Fruit fly (Drosophila melanogaster) whole organism, embryonic: ENCODE results near the gene CG5445.

Experiments used
- ATbp ChIP-seq: fragments of 200-800 bp; sonication (Bioruptor generic); optimal IDR thresholded peaks from 2 replicates; lab custom pipeline; 2017; ENCODE audit warnings: missing biosample characterization, mild to moderate bottlenecking, missing genetic modification characterization, missing genetic modification reagents
- CG10431 ChIP-seq: fragments of 200-800 bp; sonication (Bioruptor generic); optimal IDR thresholded peaks from 3 replicates; lab custom pipeline; 2018; ENCODE audit warnings: missing biosample characterization, mild to moderate bottlenecking, missing genetic modification characterization
- CG10979 ChIP-seq: fragments of 200-800 bp; sonication (Bioruptor generic); optimal IDR thresholded peaks from 2 replicates; lab custom pipeline; 2018; ENCODE audit warnings: missing biosample characterization, mild to moderate bottlenecking, missing genetic modification characterization, moderate library complexity
- CG11398 ChIP-seq: fragments of 200-800 bp; sonication (Bioruptor generic); optimal IDR thresholded peaks from 2 replicates; lab custom pipeline; 2016; ENCODE audit warnings: missing biosample characterization, missing genetic modification characterization
- CG11504 ChIP-seq: fragments of 200-800 bp; sonication (Bioruptor generic); optimal IDR thresholded peaks from 3 replicates; lab custom pipeline; 2019; ENCODE audit warnings: missing biosample characterization, mild to moderate bottlenecking, missing genetic modification characterization, moderate library complexity
- CG12155 ChIP-seq: fragments of 200-800 bp; sonication (Bioruptor generic); optimal IDR thresholded peaks from 3 replicates; lab custom pipeline; 2016; ENCODE audit warnings: missing biosample characterization, missing genetic modification characterization
- CG12236 ChIP-seq: fragments of 200-800 bp; sonication (Bioruptor generic); optimal IDR thresholded peaks from 2 replicates; lab custom pipeline; 2016; ENCODE audit warnings: missing biosample characterization, missing genetic modification characterization
- CG1233 ChIP-seq: fragments of 200-800 bp; sonication (Bioruptor generic); optimal IDR thresholded peaks from 4 replicates; lab custom pipeline; 2018; ENCODE audit warnings: missing biosample characterization, mild to moderate bottlenecking, missing genetic modification characterization
- CG14050 ChIP-seq: fragments of 200-800 bp; sonication (Bioruptor generic); IDR thresholded peaks from 3 replicates; pipeline ENCODE4 v1.3.6; 2022; ENCODE audit warnings: missing biosample characterization, missing genetic modification characterization
- CG14710 ChIP-seq: fragments of 200-800 bp; sonication (Bioruptor generic); optimal IDR thresholded peaks from 3 replicates; lab custom pipeline; 2019; ENCODE audit warnings: missing biosample characterization, mild to moderate bottlenecking, missing genetic modification characterization, moderate library complexity
- CG17186 ChIP-seq: fragments of 200-800 bp; sonication (Bioruptor generic); optimal IDR thresholded peaks from 3 replicates; lab custom pipeline; 2017; ENCODE audit warnings: missing biosample characterization, missing genetic modification reagents, missing genetic modification characterization
- CG17361 ChIP-seq: fragments of 200-800 bp; sonication (Bioruptor generic); IDR thresholded peaks from 3 replicates; pipeline ENCODE4 v1.3.6; 2022; ENCODE audit warnings: missing biosample characterization, missing genetic modification characterization
- CG1792 ChIP-seq: fragments of 200-800 bp; sonication (Bioruptor generic); optimal IDR thresholded peaks from 2 replicates; lab custom pipeline; 2016; ENCODE audit warnings: missing biosample characterization, missing genetic modification characterization
- CG18476 ChIP-seq: fragments of 200-800 bp; sonication (Bioruptor generic); optimal IDR thresholded peaks from 2 replicates; lab custom pipeline; 2016; ENCODE audit warnings: missing biosample characterization, mild to moderate bottlenecking, missing genetic modification characterization
- CG2712 ChIP-seq: fragments of 200-800 bp; optimal IDR thresholded peaks from 3 replicates; lab custom pipeline; 2019; ENCODE audit warnings: missing biosample characterization, mild to moderate bottlenecking, missing genetic modification characterization, moderate library complexity
- CG3281 ChIP-seq: fragments of 200-800 bp; sonication (Bioruptor generic); optimal IDR thresholded peaks from 3 replicates; lab custom pipeline; 2017; ENCODE audit warnings: missing biosample characterization, mild to moderate bottlenecking, missing genetic modification characterization
- CG42726 ChIP-seq: fragments of 200-800 bp; sonication (Bioruptor generic); IDR thresholded peaks from 2 replicates; pipeline ENCODE4 v1.3.6; 2022; ENCODE audit warnings: missing biosample characterization, missing genetic modification characterization; ENCODE audit not compliant: partially characterized antibody
- CG4404 ChIP-seq: fragments of 200-800 bp; sonication (Bioruptor generic); IDR thresholded peaks from 2 replicates; pipeline ENCODE4 v1.3.6; 2022; ENCODE audit warnings: missing biosample characterization, missing genetic modification characterization
- CG6175 ChIP-seq: fragments of 200-800 bp; sonication (Bioruptor generic); IDR thresholded peaks from 3 replicates; pipeline ENCODE4 v1.3.6; 2022; ENCODE audit warnings: missing biosample characterization, missing genetic modification characterization
- CG8290 ChIP-seq, 3 experiments: fragments of 200-800 bp; sonication (Bioruptor generic); optimal IDR thresholded peaks; 2 replicates each; lab custom pipeline; 2016 to 2019; ENCODE audit warnings: missing biosample characterization in 3 of 3, missing genetic modification characterization in 3 of 3, mild to moderate bottlenecking in 2 of 3, moderate library complexity in 1 of 3
- CkIIα-i1 ChIP-seq: fragments of 200-800 bp; sonication (Bioruptor generic); IDR thresholded peaks from 2 replicates; pipeline ENCODE4 v1.3.6; 2022; ENCODE audit warnings: missing biosample characterization, missing genetic modification characterization
- D19A ChIP-seq: fragments of 200-800 bp; optimal IDR thresholded peaks from 3 replicates; lab custom pipeline; 2019; ENCODE audit warnings: missing biosample characterization, mild to moderate bottlenecking, missing genetic modification characterization, moderate library complexity
- D19B ChIP-seq: fragments of 200-800 bp; sonication (Bioruptor generic); optimal IDR thresholded peaks from 2 replicates; lab custom pipeline; 2017; ENCODE audit warnings: missing biosample characterization, mild to moderate bottlenecking, missing genetic modification characterization
- Dfd ChIP-seq, 2 experiments: fragments of >200 bp; optimal IDR thresholded peaks; 2 replicates each; lab custom pipeline; 2017; ENCODE audit warnings: missing biosample characterization in 2 of 2, missing genetic modification characterization in 2 of 2
- Ets65A ChIP-seq: fragments of 200-800 bp; sonication (Bioruptor generic); peaks from one replicate; lab custom pipeline; 2016; ENCODE audit warnings: missing biosample characterization, missing genetic modification characterization
- H2.0 ChIP-seq: fragments of 200-800 bp; sonication (Bioruptor generic); IDR thresholded peaks from 2 replicates; pipeline ENCODE4 v1.3.6; 2022; ENCODE audit warnings: missing biosample characterization, missing genetic modification characterization
- HHEX ChIP-seq: fragments of 200-800 bp; sonication (Bioruptor generic); optimal IDR thresholded peaks from 3 replicates; lab custom pipeline; 2017; ENCODE audit warnings: missing biosample characterization, mild to moderate bottlenecking, missing genetic modification characterization, missing genetic modification reagents
- HLH4C ChIP-seq: fragments of 200-800 bp; sonication (Bioruptor generic); IDR thresholded peaks from 3 replicates; pipeline ENCODE4 v1.3.6; 2022; ENCODE audit warnings: missing biosample characterization, missing genetic modification characterization; ENCODE audit not compliant: partially characterized antibody
- Kr ChIP-seq: fragments of 200-800 bp; sonication (Bioruptor generic); optimal IDR thresholded peaks from 2 replicates; lab custom pipeline; 2017; ENCODE audit warnings: missing biosample characterization, mild to moderate bottlenecking, missing genetic modification characterization
- Opbp ChIP-seq: fragments of 200-800 bp; sonication (Bioruptor generic); IDR thresholded peaks from 3 replicates; pipeline ENCODE4 v1.3.6; 2022; ENCODE audit warnings: missing biosample characterization, missing genetic modification characterization; ENCODE audit not compliant: partially characterized antibody
- Ravus ChIP-seq: fragments of 200-800 bp; sonication (Bioruptor generic); IDR thresholded peaks from 2 replicates; pipeline ENCODE4 v1.3.6; 2022; ENCODE audit warnings: missing biosample characterization, missing genetic modification characterization
- Tbp ChIP-seq: fragments of >200 bp; optimal IDR thresholded peaks from 2 replicates; lab custom pipeline; 2018; ENCODE audit warnings: missing biosample characterization, missing genetic modification characterization
- aop ChIP-seq: fragments of 200-800 bp; sonication (Bioruptor generic); IDR thresholded peaks from 2 replicates; pipeline ENCODE4 v1.3.6; 2022; ENCODE audit warnings: missing biosample characterization, missing genetic modification characterization
- bowl ChIP-seq: fragments of 200-800 bp; sonication (Bioruptor generic); IDR thresholded peaks from 2 replicates; pipeline ENCODE4 v1.3.6; 2022; ENCODE audit warnings: missing biosample characterization, missing genetic modification characterization
- cato ChIP-seq: fragments of 200-800 bp; sonication (Bioruptor generic); optimal IDR thresholded peaks from 2 replicates; lab custom pipeline; 2016; ENCODE audit warnings: missing biosample characterization, missing genetic modification characterization, borderline replicate concordance
- cg ChIP-seq: fragments of 200-800 bp; sonication (Bioruptor generic); optimal IDR thresholded peaks from 3 replicates; lab custom pipeline; 2019; ENCODE audit warnings: missing biosample characterization, mild to moderate bottlenecking, missing genetic modification characterization, moderate library complexity
- corto ChIP-seq: fragments of 200-800 bp; sonication (Bioruptor generic); optimal IDR thresholded peaks from 2 replicates; lab custom pipeline; 2016; ENCODE audit warnings: missing biosample characterization, mild to moderate bottlenecking, missing genetic modification characterization, moderate library complexity
- dm ChIP-seq: fragments of 200-800 bp; sonication (Bioruptor generic); optimal IDR thresholded peaks from 3 replicates; lab custom pipeline; 2016; ENCODE audit warnings: missing biosample characterization, missing genetic modification characterization
- dmrt11E ChIP-seq: fragments of 200-800 bp; sonication (Bioruptor generic); optimal IDR thresholded peaks from 3 replicates; lab custom pipeline; 2018; ENCODE audit warnings: missing biosample characterization, mild to moderate bottlenecking, missing genetic modification characterization, moderate library complexity
- emc ChIP-seq: fragments of 200-800 bp; sonication (Bioruptor generic); optimal IDR thresholded peaks from 2 replicates; lab custom pipeline; 2016; ENCODE audit warnings: missing biosample characterization, missing genetic modification characterization
- h ChIP-seq: fragments of >200 bp; optimal IDR thresholded peaks from 2 replicates; lab custom pipeline; 2017
- inv ChIP-seq: fragments of 200-800 bp; sonication (Bioruptor generic); IDR thresholded peaks from 2 replicates; pipeline ENCODE4 v1.3.6; 2022; ENCODE audit warnings: missing biosample characterization, missing genetic modification characterization; ENCODE audit not compliant: partially characterized antibody
- lmd ChIP-seq: fragments of 200-800 bp; sonication (Bioruptor generic); IDR thresholded peaks from 2 replicates; pipeline ENCODE4 v1.3.6; 2022; ENCODE audit warnings: missing biosample characterization, missing genetic modification characterization
- nerfin-1 ChIP-seq: fragments of 200-800 bp; sonication (Bioruptor generic); optimal IDR thresholded peaks from 3 replicates; lab custom pipeline; 2019; ENCODE audit warnings: missing biosample characterization, mild to moderate bottlenecking, missing genetic modification characterization, moderate library complexity
- nom ChIP-seq: fragments of 200-800 bp; sonication (Bioruptor generic); optimal IDR thresholded peaks from 2 replicates; lab custom pipeline; 2017; ENCODE audit warnings: missing biosample characterization, missing genetic modification characterization, mild to moderate bottlenecking, moderate library complexity, missing genetic modification reagents
- phol ChIP-seq: fragments of 200-800 bp; sonication (Bioruptor generic); optimal IDR thresholded peaks from 3 replicates; lab custom pipeline; 2018; ENCODE audit warnings: missing biosample characterization, mild to moderate bottlenecking, missing genetic modification characterization, moderate library complexity
- ranshi ChIP-seq: fragments of 200-800 bp; sonication (Bioruptor generic); IDR thresholded peaks from 2 replicates; pipeline ENCODE4 v1.3.6; 2022; ENCODE audit warnings: missing biosample characterization, missing genetic modification characterization
- scrt ChIP-seq: fragments of 200-800 bp; sonication (Bioruptor generic); optimal IDR thresholded peaks from 2 replicates; lab custom pipeline; 2018; ENCODE audit warnings: missing biosample characterization, mild to moderate bottlenecking, missing genetic modification characterization, moderate library complexity
- sisA ChIP-seq: fragments of 200-800 bp; sonication (Bioruptor generic); IDR thresholded peaks from 2 replicates; pipeline ENCODE4 v1.3.6; 2022; ENCODE audit warnings: missing biosample characterization, missing genetic modification characterization
- stwl ChIP-seq: fragments of 200-800 bp; sonication (Bioruptor generic); optimal IDR thresholded peaks from 3 replicates; lab custom pipeline; 2018; ENCODE audit warnings: missing biosample characterization, mild to moderate bottlenecking, missing genetic modification characterization, moderate library complexity
- wek ChIP-seq: fragments of 200-800 bp; sonication (Bioruptor generic); optimal IDR thresholded peaks from 3 replicates; lab custom pipeline; 2018; ENCODE audit warnings: missing biosample characterization, mild to moderate bottlenecking, missing genetic modification characterization, moderate library complexity

CG5445 gene

DNA sequence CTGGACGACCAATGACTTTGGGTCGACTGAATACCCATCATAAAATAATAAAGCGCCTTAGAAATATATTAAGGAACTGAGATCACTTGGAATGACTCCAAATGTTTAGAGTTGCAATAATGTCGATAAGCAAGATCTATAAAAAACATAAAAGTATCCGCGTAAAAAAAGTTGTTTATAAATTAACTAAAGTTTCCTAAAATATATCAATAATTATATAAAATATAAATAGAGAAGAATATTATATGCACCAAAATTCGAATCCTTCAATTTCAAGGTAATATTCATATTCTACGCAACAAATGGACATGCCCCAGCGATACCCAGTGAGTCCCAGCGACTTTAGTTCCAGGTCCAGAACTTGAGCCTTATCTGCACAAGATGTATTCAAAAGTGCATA is 50.1 kb downstream of the CG5445 start:
- TF ChIP-seq CG2712 (tag; lab: Kevin White, UChicago) = peak; percentile 32
- TF ChIP-seq CG1233 (GFP tag; lab: Kevin White, UChicago) = no peak
- no peak for TF ChIP-seq corto
- no peak for TF ChIP-seq nerfin-1 (tag; lab: Kevin White, UChicago)
- TF ChIP-seq nom = peak; percentile 10
- no peak for TF ChIP-seq CG14050
- no peak for TF ChIP-seq ATbp (GFP tag; lab: Kevin White, UChicago)
- no peak for TF ChIP-seq scrt
- TF ChIP-seq Opbp (GFP tag; lab: Robert Waterston, UW) = no peak
- no peak for TF ChIP-seq CG42726 (GFP tag; lab: Robert Waterston, UW)
- TF ChIP-seq CG11398 (GFP tag; lab: Kevin White, UChicago) = no peak
- TF ChIP-seq CG18476 (GFP tag; lab: Kevin White, UChicago) = no peak
- TF ChIP-seq Ravus (GFP tag; lab: Robert Waterston, UW) = no peak
- no peak for TF ChIP-seq wek (GFP tag; lab: Kevin White, UChicago)
- TF ChIP-seq CG12155 = no peak
- TF ChIP-seq CG6175 (GFP tag; lab: Robert Waterston, UW) = no peak
- no peak for TF ChIP-seq bowl (GFP tag; lab: Robert Waterston, UW)
- TF ChIP-seq CG1792 = no peak
- no peak for TF ChIP-seq cg (GFP tag; lab: Kevin White, UChicago)
- peak; percentile 13 for TF ChIP-seq dmrt11E (tag; lab: Kevin White, UChicago)
- no peak for TF ChIP-seq CkIIα-i1 (GFP tag; lab: Robert Waterston, UW)
- no peak for TF ChIP-seq CG4404 (GFP tag; lab: Robert Waterston, UW)
- TF ChIP-seq stwl (tag; lab: Kevin White, UChicago) = no peak
- peak; percentile 8 for TF ChIP-seq D19A
- no peak for TF ChIP-seq Tbp (GFP tag; lab: Kevin White, UChicago)
- no peak for TF ChIP-seq dm
- no peak for TF ChIP-seq lmd
- no peak for TF ChIP-seq HHEX (GFP tag; lab: Kevin White, UChicago)
- no peak for TF ChIP-seq sisA (GFP tag; lab: Robert Waterston, UW)
- no peak for TF ChIP-seq CG11504 (tag; lab: Kevin White, UChicago)
- TF ChIP-seq D19B (GFP tag; lab: Kevin White, UChicago) = peak; percentile 9
- TF ChIP-seq CG17361 = peak; percentile 30; the same call in 1 of the 3 replicates
- TF ChIP-seq Dfd (GFP tag; optimal IDR thresholded peaks at IDR 0.05; lab: Kevin White, UChicago) = no peak
- no peak for TF ChIP-seq CG10431 (GFP tag; lab: Kevin White, UChicago)
- TF ChIP-seq CG3281 (GFP tag; lab: Kevin White, UChicago) = no peak
- no peak for TF ChIP-seq HLH4C (GFP tag; lab: Robert Waterston, UW)
- TF ChIP-seq Ets65A = no peak
- TF ChIP-seq CG10979 (tag; lab: Kevin White, UChicago) = peak; percentile 5
- no peak for TF ChIP-seq h (lab: Kevin White, UChicago)
- TF ChIP-seq aop = no peak
- no peak for TF ChIP-seq inv (GFP tag; lab: Robert Waterston, UW)
- TF ChIP-seq phol = peak; percentile 6
- TF ChIP-seq ranshi (GFP tag; lab: Robert Waterston, UW) = no peak
- TF ChIP-seq emc (GFP tag; lab: Kevin White, UChicago) = no peak
- no peak for TF ChIP-seq H2.0 (GFP tag; lab: Robert Waterston, UW)
- TF ChIP-seq CG8290 (GFP tag; optimal IDR thresholded peaks at IDR 0.05; lab: Kevin White, UChicago) = no peak
- no peak for TF ChIP-seq CG8290 (tag; optimal IDR thresholded peaks at IDR 0.05; lab: Kevin White, UChicago)
- TF ChIP-seq CG12236 = no peak
- no peak for TF ChIP-seq CG17186 (GFP tag; lab: Kevin White, UChicago)
- TF ChIP-seq CG14710 (tag; lab: Kevin White, UChicago) = peak; percentile 20
- TF ChIP-seq cato (GFP tag; lab: Kevin White, UChicago) = no peak
- TF ChIP-seq Kr (GFP tag; lab: Kevin White, UChicago) = no peak
